Fruit fly (Drosophila melanogaster): Measurements from ENCODE around the gene Sce.

DNA sequence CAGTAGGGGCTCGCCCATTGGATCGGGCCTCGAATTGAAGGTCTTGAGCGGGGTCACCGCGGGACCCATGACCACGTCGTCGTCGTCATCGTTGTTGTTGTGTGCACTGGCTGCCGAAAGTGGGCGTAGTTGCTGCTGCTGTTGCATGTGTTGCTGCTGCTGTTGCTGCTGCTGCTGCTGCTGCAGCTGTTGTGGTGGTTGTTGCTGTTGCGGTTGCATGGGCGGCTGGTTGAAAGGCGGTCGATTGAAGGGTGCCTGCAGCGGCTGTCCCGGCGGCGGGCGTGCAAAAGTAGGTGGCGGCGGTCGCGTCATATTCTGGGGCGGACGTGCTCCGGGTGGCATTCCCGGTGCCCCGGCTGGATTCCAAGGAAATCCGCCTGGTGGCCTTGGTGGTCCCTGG, 34.0 kb downstream of the Sce start:
- TF ChIP-seq Myc (optimal IDR thresholded peaks at IDR 0.05) (no peak), insv (optimal IDR thresholded peaks at IDR 0.05) (no peak)
